In the genomic region with DNA sequence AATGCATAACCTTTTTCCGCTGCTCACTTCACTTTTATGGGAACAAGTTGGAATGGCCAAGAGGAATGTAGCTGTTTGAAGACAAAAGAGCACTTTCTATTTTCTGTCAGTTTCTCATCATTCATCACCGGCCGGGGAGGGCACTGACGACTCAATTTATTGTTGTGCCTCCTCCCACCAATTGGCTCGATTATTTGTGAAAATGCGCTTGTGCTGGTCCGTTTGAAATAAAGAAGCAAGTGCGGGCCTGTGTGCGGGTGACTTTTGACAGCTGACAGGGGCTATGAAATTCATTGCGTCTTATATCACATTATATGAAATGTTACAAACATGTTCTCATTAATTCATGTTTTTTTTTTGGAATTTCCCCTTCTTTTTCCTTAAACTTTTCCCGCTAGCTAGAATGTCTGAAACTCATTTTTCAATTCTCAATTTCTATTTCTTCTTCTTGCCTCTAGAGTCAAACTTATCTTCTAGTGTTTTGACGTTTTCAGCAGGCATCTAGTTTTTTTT, we compare ENCODE assay signal across 6 worm cellular contexts.
TF ChIP-seq lines count a peak whose summit lies in the region.

No protein-coding gene starts in this region.

TF ChIP-seq in whole organism, L1 larva, 84 proteins besides CTCF, POLR2A, EP300 and RAD21:
- TF ChIP-seq unc-130 (tag; optimal IDR thresholded peaks at IDR 0.05; lab: Kevin White, UChicago) (peak; percentile 37), tlp-1 (tag; optimal IDR thresholded peaks at IDR 0.05; lab: Kevin White, UChicago) (no peak), lin-14 (GFP tag; optimal IDR thresholded peaks at IDR 0.05; lab: Kevin White, UChicago) (peak; percentile 68), nhr-84 (tag; optimal IDR thresholded peaks at IDR 0.05; lab: Kevin White, UChicago) (no peak), C04F5.9 (tag; optimal IDR thresholded peaks at IDR 0.05; lab: Kevin White, UChicago) (no peak), rnt-1 (tag; optimal IDR thresholded peaks at IDR 0.05; lab: Kevin White, UChicago) (peak; percentile 63), snu-23 (GFP tag; optimal IDR thresholded peaks at IDR 0.05; lab: Kevin White, UChicago) (peak; percentile 9), nhr-71 (tag; optimal IDR thresholded peaks at IDR 0.05; lab: Kevin White, UChicago) (peak; percentile 52), lsy-2 (tag; optimal IDR thresholded peaks at IDR 0.05; lab: Kevin White, UChicago) (peak in 1 of 2 experiments; percentile 17)

TF ChIP-seq in whole organism, L2 larva, 48 proteins besides CTCF, POLR2A, EP300 and RAD21:
- TF ChIP-seq nhr-129 (tag; optimal IDR thresholded peaks at IDR 0.05; lab: Kevin White, UChicago) (peak; percentile 28), C34F6.9 (tag; optimal IDR thresholded peaks at IDR 0.05; lab: Kevin White, UChicago) (peak; percentile 16), lin-39 (tag; optimal IDR thresholded peaks at IDR 0.05; lab: Kevin White, UChicago) (no peak), F13H6.1 (tag; optimal IDR thresholded peaks at IDR 0.05; lab: Kevin White, UChicago) (peak; percentile 23), lsy-2 (tag; optimal IDR thresholded peaks at IDR 0.05; lab: Kevin White, UChicago) (peak in 1 of 2 experiments; percentile 13)

TF ChIP-seq in whole organism, L3 larva, 47 proteins besides CTCF, POLR2A, EP300 and RAD21:
- TF ChIP-seq nfya-1 (tag; optimal IDR thresholded peaks at IDR 0.05; lab: Kevin White, UChicago; ENCODE audit: insufficient read depth) (peak; percentile 15), elt-2 (tag; optimal IDR thresholded peaks at IDR 0.05; lab: Kevin White, UChicago) (no peak), egl-5 (tag; optimal IDR thresholded peaks at IDR 0.05; lab: Kevin White, UChicago) (peak; percentile 81), jun-1 (tag; optimal IDR thresholded peaks at IDR 0.05; lab: Kevin White, UChicago) (no peak), lin-39 (tag; optimal IDR thresholded peaks at IDR 0.05; lab: Kevin White, UChicago) (peak; percentile 19)

TF ChIP-seq in whole organism, L4 larva, 104 proteins besides CTCF, POLR2A, EP300 and RAD21:
- no peak for TF ChIP-seq Y5F2A.4 (GFP tag; optimal IDR thresholded peaks at IDR 0.05; lab: Kevin White, UChicago)
- peak in 1 of 2 experiments; percentile 94 for TF ChIP-seq unc-62 (GFP tag; optimal IDR thresholded peaks at IDR 0.05 in 1 of 2; lab: Kevin White, UChicago)
- TF ChIP-seq unc-62 (tag; optimal IDR thresholded peaks at IDR 0.05; lab: Kevin White, UChicago) = no peak
- peak in 1 of 2 experiments; percentile 21 for TF ChIP-seq daf-16 (GFP tag; optimal IDR thresholded peaks at IDR 0.05; lab: Kevin White, UChicago)
- TF ChIP-seq daf-16 (tag; optimal IDR thresholded peaks at IDR 0.05; lab: Kevin White, UChicago) = no peak
- TF ChIP-seq nhr-48 (tag; optimal IDR thresholded peaks at IDR 0.05; lab: Kevin White, UChicago) = no peak
- TF ChIP-seq hlh-11 (tag; optimal IDR thresholded peaks at IDR 0.05; lab: Kevin White, UChicago) = peak; percentile 29

TF ChIP-seq in whole organism, late embryonic, 69 proteins besides CTCF, POLR2A, EP300 and RAD21:
- TF ChIP-seq unc-55 (GFP tag; optimal IDR thresholded peaks at IDR 0.05; lab: Kevin White, UChicago) (peak; percentile 94), ceh-2 (tag; optimal IDR thresholded peaks at IDR 0.05; lab: Kevin White, UChicago) (no peak), ceh-18 (tag; optimal IDR thresholded peaks at IDR 0.05; lab: Kevin White, UChicago) (peak; percentile 52), zip-5 (tag; optimal IDR thresholded peaks at IDR 0.05; lab: Kevin White, UChicago) (no peak), gmeb-2 (tag; optimal IDR thresholded peaks at IDR 0.05; lab: Kevin White, UChicago) (no peak), hlh-6 (tag; optimal IDR thresholded peaks at IDR 0.05; lab: Kevin White, UChicago) (no peak), ceh-22 (tag; optimal IDR thresholded peaks at IDR 0.05; lab: Kevin White, UChicago) (no peak), sdc-2 (tag; optimal IDR thresholded peaks at IDR 0.05; lab: Kevin White, UChicago) (no peak), fax-1 (tag; optimal IDR thresholded peaks at IDR 0.05; lab: Kevin White, UChicago) (no peak), pat-9 (tag; optimal IDR thresholded peaks at IDR 0.05; lab: Kevin White, UChicago) (no peak), sox-4 (tag; optimal IDR thresholded peaks at IDR 0.05; lab: Kevin White, UChicago) (no peak), rnt-1 (tag; optimal IDR thresholded peaks at IDR 0.05; lab: Kevin White, UChicago) (peak; percentile 45)

TF ChIP-seq in whole organism, mixed stage, embryonic, 35 proteins besides CTCF, POLR2A, EP300 and RAD21:
- TF ChIP-seq hlh-1 (tag; optimal IDR thresholded peaks at IDR 0.05; lab: Kevin White, UChicago) (peak; percentile 95), unc-62 (GFP tag; optimal IDR thresholded peaks at IDR 0.05; lab: Kevin White, UChicago) (peak; percentile 77), unc-120 (tag; optimal IDR thresholded peaks at IDR 0.05; lab: Kevin White, UChicago; ENCODE audit: poor library complexity, severe bottlenecking) (peak; percentile 72), lsy-2 (tag; optimal IDR thresholded peaks at IDR 0.05; lab: Kevin White, UChicago) (no peak)
TF ChIP-seq in whole organism, mixed stage, embryonic: peak in this region for 3.
